Fruit fly (Drosophila melanogaster): ENCODE data around the gene tho2.

DNA sequence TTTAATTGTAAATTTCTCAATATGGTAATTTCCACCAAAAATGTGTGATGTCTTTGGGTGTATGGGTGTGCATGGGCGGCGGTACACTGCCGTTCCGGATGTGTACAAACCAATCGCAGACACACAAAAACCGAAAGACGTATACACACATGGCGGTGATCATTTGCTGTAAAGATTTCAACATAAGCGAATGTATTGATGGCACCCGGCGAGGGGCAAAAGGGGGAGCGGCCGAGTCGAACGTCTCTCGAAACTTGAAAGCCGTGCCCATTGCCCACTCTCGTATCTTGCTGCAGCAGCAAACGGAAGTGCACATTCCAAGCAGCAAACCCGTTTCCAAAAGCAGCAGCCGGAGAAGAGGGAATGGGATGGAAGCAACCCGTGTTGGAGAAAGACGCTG is 17.3 kb upstream of the tho2 start:
- TF ChIP-seq CG15710 (tag; optimal IDR thresholded peaks at IDR 0.05) (no peak), CG14655 (GFP tag; optimal IDR thresholded peaks at IDR 0.05) (no peak), CG9948 (tag; optimal IDR thresholded peaks at IDR 0.05) (no peak), CG32121 (GFP tag; IDR thresholded peaks at IDR 0.05) (no peak), CG8159 (tag; optimal IDR thresholded peaks at IDR 0.05) (no peak), Pif1B (GFP tag; optimal IDR thresholded peaks at IDR 0.05) (no peak)
